Fruit fly (Drosophila melanogaster): ENCODE results near the gene CG13599.

CG13599 gene

dm6 chr3R:23921701-23922501 lies 9.5 kb upstream of the CG13599 start:
- TF ChIP-seq h (GFP tag; optimal IDR thresholded peaks at IDR 0.05) (peak; percentile 38), sv (GFP tag; optimal IDR thresholded peaks at IDR 0.05) (no peak), dl (GFP tag; optimal IDR thresholded peaks at IDR 0.05; ENCODE audit: insufficient read depth in 1 of 2, partially characterized antibody in 2 of 2) (peak in 1 of 2 experiments; percentile 67), Dif (GFP tag; optimal IDR thresholded peaks at IDR 0.05; ENCODE audit: partially characterized antibody) (peak; percentile 75), foxo (GFP tag; optimal IDR thresholded peaks at IDR 0.05) (peak in 1 of 2 experiments; percentile 45), usp (GFP tag; optimal IDR thresholded peaks at IDR 0.05) (no peak), rgr (GFP tag; optimal IDR thresholded peaks at IDR 0.05) (peak; percentile 54), br (GFP tag; optimal IDR thresholded peaks at IDR 0.05) (peak; percentile 27), HLH106 (tag; optimal IDR thresholded peaks at IDR 0.05) (peak; percentile 50), psq (GFP tag; optimal IDR thresholded peaks at IDR 0.05) (peak; percentile 18), Rel (GFP tag; optimal IDR thresholded peaks at IDR 0.05) (no peak), Rel (tag; optimal IDR thresholded peaks at IDR 0.05) (no peak), dmrt93B (GFP tag; optimal IDR thresholded peaks at IDR 0.05) (no peak)

- TF ChIP-seq psq (GFP tag; optimal IDR thresholded peaks at IDR 0.05), result no peak
- peak; percentile 25 for TF ChIP-seq Dif (GFP tag; optimal IDR thresholded peaks at IDR 0.05; ENCODE audit: partially characterized antibody)
- TF ChIP-seq sage (GFP tag; optimal IDR thresholded peaks at IDR 0.05), result no peak
- TF ChIP-seq rgr (GFP tag; optimal IDR thresholded peaks at IDR 0.05), result peak; percentile 19
- TF ChIP-seq Hr83 (GFP tag; optimal IDR thresholded peaks at IDR 0.05; ENCODE audit: poor library complexity, severe bottlenecking), result peak; percentile 62
- no peak for TF ChIP-seq Rel (GFP tag; optimal IDR thresholded peaks at IDR 0.05)
- TF ChIP-seq Rel (tag; optimal IDR thresholded peaks at IDR 0.05), result peak; percentile 33
- TF ChIP-seq Jra (GFP tag; optimal IDR thresholded peaks at IDR 0.05), result peak; percentile 38
- peak; percentile 18 for TF ChIP-seq h (GFP tag; optimal IDR thresholded peaks at IDR 0.05)
- TF ChIP-seq Sp1 (GFP tag; optimal IDR thresholded peaks at IDR 0.05), result peak; percentile 58
- TF ChIP-seq GATAd (GFP tag; optimal IDR thresholded peaks at IDR 0.05), result no peak
- no peak for TF ChIP-seq CrebA (GFP tag; optimal IDR thresholded peaks at IDR 0.05; ENCODE audit: borderline replicate concordance)
- TF ChIP-seq fru (GFP tag; optimal IDR thresholded peaks at IDR 0.05), result no peak
- TF ChIP-seq Vsx2 (GFP tag; optimal IDR thresholded peaks at IDR 0.05; ENCODE audit: partially characterized antibody), result no peak
- TF ChIP-seq Mio (GFP tag; optimal IDR thresholded peaks at IDR 0.05), result no peak
- TF ChIP-seq Hnf4 (GFP tag; optimal IDR thresholded peaks at IDR 0.05), result peak; percentile 40
Observed at dm6 chr3R:23922502-23923350, 8.7 kb upstream of the CG13599 start, which contains the start of the genes sba and CG31141. sba (minus strand) TSS chr3R:23922973. CG31141 (plus strand) TSS chr3R:23923300.

DNA sequence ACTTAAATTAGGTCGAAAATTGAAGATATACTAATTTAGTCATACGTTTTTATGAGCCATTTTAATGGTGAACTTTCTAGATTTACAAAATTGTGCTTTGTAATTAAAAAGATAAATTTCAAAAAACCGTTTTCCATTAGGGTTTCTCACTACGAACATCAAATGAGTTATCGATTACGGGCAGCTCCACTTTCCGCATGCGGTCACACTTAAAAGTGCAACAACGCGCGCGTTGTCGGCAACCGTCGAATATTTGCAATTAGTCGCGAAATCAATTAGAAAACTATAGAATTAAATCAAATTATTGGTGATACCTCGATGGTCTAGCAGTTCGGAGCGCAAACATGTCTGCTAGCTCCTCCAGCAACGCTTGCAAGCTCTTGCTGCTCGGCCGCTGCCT lies 7.2 kb upstream of the CG13599 start, which contains the start of gene Ndc1:
TSS of gene Ndc1 (plus strand) at position 200 of the 400 bp plus-strand sequence.
- TF ChIP-seq Jra (GFP tag; optimal IDR thresholded peaks at IDR 0.05), result no peak
- TF ChIP-seq CG9705 (GFP tag; optimal IDR thresholded peaks at IDR 0.05), result no peak
- no peak for TF ChIP-seq Hnf4 (GFP tag; optimal IDR thresholded peaks at IDR 0.05)
- no peak for TF ChIP-seq N (GFP tag; optimal IDR thresholded peaks at IDR 0.05)

- no peak for TF ChIP-seq dsf (GFP tag; optimal IDR thresholded peaks at IDR 0.05; ENCODE audit: borderline replicate concordance)
- TF ChIP-seq woc (GFP tag; optimal IDR thresholded peaks at IDR 0.05), result peak; percentile 3
- no peak for TF ChIP-seq Myc (optimal IDR thresholded peaks at IDR 0.05)
- TF ChIP-seq Dif (GFP tag; optimal IDR thresholded peaks at IDR 0.05; ENCODE audit: partially characterized antibody), result no peak
- TF ChIP-seq Abd-B (GFP tag; optimal IDR thresholded peaks at IDR 0.05), result no peak
- no peak for TF ChIP-seq br (GFP tag; optimal IDR thresholded peaks at IDR 0.05)
- no peak for TF ChIP-seq N (GFP tag; optimal IDR thresholded peaks at IDR 0.05)
- no peak for TF ChIP-seq Mio (GFP tag; optimal IDR thresholded peaks at IDR 0.05)
- TF ChIP-seq Dfd (GFP tag; optimal IDR thresholded peaks at IDR 0.05), result no peak
- TF ChIP-seq CG32264 (GFP tag; optimal IDR thresholded peaks at IDR 0.05), result no peak
- TF ChIP-seq Hr83 (GFP tag; optimal IDR thresholded peaks at IDR 0.05; ENCODE audit: poor library complexity, severe bottlenecking), result peak; percentile 31
- TF ChIP-seq CG9705 (GFP tag; optimal IDR thresholded peaks at IDR 0.05), result no peak
- no peak for TF ChIP-seq lola (GFP tag; optimal IDR thresholded peaks at IDR 0.05)
- TF ChIP-seq Vsx2 (GFP tag; optimal IDR thresholded peaks at IDR 0.05; ENCODE audit: partially characterized antibody), result no peak
- no peak for TF ChIP-seq fru (GFP tag; optimal IDR thresholded peaks at IDR 0.05)
- TF ChIP-seq Jra (GFP tag; optimal IDR thresholded peaks at IDR 0.05), result peak; percentile 21
- TF ChIP-seq Sp1 (GFP tag; optimal IDR thresholded peaks at IDR 0.05), result no peak
- TF ChIP-seq Rel (GFP tag; optimal IDR thresholded peaks at IDR 0.05), result no peak
- no peak for TF ChIP-seq Rel (tag; optimal IDR thresholded peaks at IDR 0.05)
- no peak for TF ChIP-seq psq (GFP tag; optimal IDR thresholded peaks at IDR 0.05)
- no peak for TF ChIP-seq dl (GFP tag; optimal IDR thresholded peaks at IDR 0.05; ENCODE audit: insufficient read depth in 1 of 2, partially characterized antibody in 2 of 2)
- peak; percentile 16 for TF ChIP-seq sv (GFP tag; optimal IDR thresholded peaks at IDR 0.05)
- TF ChIP-seq tai (GFP tag; optimal IDR thresholded peaks at IDR 0.05), result no peak
- no peak for TF ChIP-seq pan (optimal IDR thresholded peaks at IDR 0.05)
- no peak for TF ChIP-seq GATAd (GFP tag; optimal IDR thresholded peaks at IDR 0.05)
- TF ChIP-seq usp (GFP tag; optimal IDR thresholded peaks at IDR 0.05), result no peak
- TF ChIP-seq rgr (GFP tag; optimal IDR thresholded peaks at IDR 0.05), result peak; percentile 5
- no peak for TF ChIP-seq dmrt93B (GFP tag; optimal IDR thresholded peaks at IDR 0.05)
- peak; percentile 4 for TF ChIP-seq h (GFP tag; optimal IDR thresholded peaks at IDR 0.05)
- TF ChIP-seq jim (GFP tag; optimal IDR thresholded peaks at IDR 0.05), result no peak
- peak in 1 of 2 experiments; percentile 47 for TF ChIP-seq foxo (GFP tag; optimal IDR thresholded peaks at IDR 0.05)
- peak; percentile 23 for TF ChIP-seq ey (GFP tag; optimal IDR thresholded peaks at IDR 0.05)
Observed at dm6 chr3R:23927429-23927828, 4.0 kb upstream of the CG13599 start, which contains the start of gene CG13601. CG13601 (minus strand) TSS chr3R:23927634.
